Fruit fly (Drosophila melanogaster) whole organism, embryonic: ENCODE results near the gene Acp98AB.
A peak's percentile ranks its signal among the peaks of the same experiment; 100 is the strongest.

Source experiments
- B-H2 ChIP-seq: fragments of 200-800 bp; sonication (Bioruptor generic); optimal IDR thresholded peaks from 2 replicates; lab custom pipeline; 2018; ENCODE audit warnings: missing biosample characterization, mild to moderate bottlenecking, missing genetic modification characterization
- CG10321 ChIP-seq: fragments of 200-800 bp; sonication (Bioruptor generic); IDR thresholded peaks from 2 replicates; pipeline ENCODE4 v1.3.6; 2022; ENCODE audit warnings: missing biosample characterization, missing genetic modification characterization
- CG10462 ChIP-seq: fragments of 200-800 bp; sonication (Bioruptor generic); optimal IDR thresholded peaks from 2 replicates; lab custom pipeline; 2016; ENCODE audit warnings: missing biosample characterization, missing genetic modification characterization
- CG12155 ChIP-seq: fragments of 200-800 bp; sonication (Bioruptor generic); optimal IDR thresholded peaks from 3 replicates; lab custom pipeline; 2016; ENCODE audit warnings: missing biosample characterization, missing genetic modification characterization
- CG12942 ChIP-seq: fragments of 200-800 bp; sonication (Bioruptor generic); optimal IDR thresholded peaks from 3 replicates; lab custom pipeline; 2016; ENCODE audit warnings: missing biosample characterization, missing genetic modification characterization
- CG15073 ChIP-seq: fragments of 200-800 bp; sonication (Bioruptor generic); optimal IDR thresholded peaks from 2 replicates; lab custom pipeline; 2016; ENCODE audit warnings: missing biosample characterization, missing genetic modification characterization
- CG15479 ChIP-seq: fragments of 200-800 bp; sonication (Bioruptor generic); optimal IDR thresholded peaks from 3 replicates; lab custom pipeline; 2019; ENCODE audit warnings: missing biosample characterization, mild to moderate bottlenecking, missing genetic modification characterization, moderate library complexity
- CG16779 ChIP-seq: fragments of 200-800 bp; sonication (Bioruptor generic); IDR thresholded peaks from 2 replicates; pipeline ENCODE4 v1.3.6; 2022; ENCODE audit warnings: missing biosample characterization, missing genetic modification characterization
- CG17186 ChIP-seq: fragments of 200-800 bp; sonication (Bioruptor generic); optimal IDR thresholded peaks from 3 replicates; lab custom pipeline; 2017; ENCODE audit warnings: missing biosample characterization, missing genetic modification reagents, missing genetic modification characterization
- CG17568 ChIP-seq: fragments of 200-800 bp; sonication (Bioruptor generic); optimal IDR thresholded peaks from 2 replicates; lab custom pipeline; 2018; ENCODE audit warnings: missing biosample characterization, mild to moderate bottlenecking, missing genetic modification characterization, moderate library complexity
- CG18011 ChIP-seq: fragments of 200-800 bp; sonication (Bioruptor generic); optimal IDR thresholded peaks from 2 replicates; lab custom pipeline; 2017; ENCODE audit warnings: missing biosample characterization, missing genetic modification characterization, mild to moderate bottlenecking, moderate library complexity, missing genotype
- CG2678 ChIP-seq: fragments of 200-800 bp; sonication (Bioruptor generic); optimal IDR thresholded peaks from 3 replicates; lab custom pipeline; 2019; ENCODE audit warnings: missing biosample characterization, mild to moderate bottlenecking, missing genetic modification characterization, moderate library complexity
- CG2712 ChIP-seq: fragments of 200-800 bp; optimal IDR thresholded peaks from 3 replicates; lab custom pipeline; 2019; ENCODE audit warnings: missing biosample characterization, mild to moderate bottlenecking, missing genetic modification characterization, moderate library complexity
- CG32532 ChIP-seq: fragments of 200-800 bp; sonication (Bioruptor generic); IDR thresholded peaks from 2 replicates; pipeline ENCODE4 v1.3.6; 2022; ENCODE audit warnings: missing biosample characterization, missing genetic modification characterization
- CG4404 ChIP-seq: fragments of 200-800 bp; sonication (Bioruptor generic); IDR thresholded peaks from 2 replicates; pipeline ENCODE4 v1.3.6; 2022; ENCODE audit warnings: missing biosample characterization, missing genetic modification characterization
- CG7556 ChIP-seq: fragments of 200-800 bp; sonication (Bioruptor generic); optimal IDR thresholded peaks from 2 replicates; lab custom pipeline; 2017; ENCODE audit warnings: missing biosample characterization, mild to moderate bottlenecking, missing genetic modification characterization
- Camta ChIP-seq: fragments of 200-800 bp; sonication (Bioruptor generic); optimal IDR thresholded peaks from 2 replicates; lab custom pipeline; 2016; ENCODE audit warnings: missing biosample characterization, missing genetic modification characterization
- D19A ChIP-seq: fragments of 200-800 bp; optimal IDR thresholded peaks from 3 replicates; lab custom pipeline; 2019; ENCODE audit warnings: missing biosample characterization, mild to moderate bottlenecking, missing genetic modification characterization, moderate library complexity
- Dip2 ChIP-seq: fragments of 200-800 bp; sonication (Bioruptor generic); IDR thresholded peaks from 2 replicates; pipeline ENCODE4 v1.3.6; 2022; ENCODE audit warnings: missing biosample characterization, missing genetic modification characterization
- Fer2 ChIP-seq: fragments of 200-800 bp; sonication (Bioruptor generic); optimal IDR thresholded peaks from 2 replicates; lab custom pipeline; 2018; ENCODE audit warnings: missing biosample characterization, mild to moderate bottlenecking, missing genetic modification characterization, moderate library complexity
- HLH54F ChIP-seq: fragments of 200-800 bp; sonication (Bioruptor generic); optimal IDR thresholded peaks from 3 replicates; lab custom pipeline; 2016; ENCODE audit warnings: missing biosample characterization, missing genetic modification characterization
- HmgD ChIP-seq: fragments of 200-800 bp; sonication (Bioruptor generic); optimal IDR thresholded peaks from 3 replicates; lab custom pipeline; 2016; ENCODE audit warnings: missing biosample characterization, missing genetic modification characterization
- Hr51 ChIP-seq, 2 experiments: fragments of 200-800 bp; sonication (Bioruptor generic); optimal IDR thresholded peaks; 2 replicates in 1 of 2; 3 replicates in 1 of 2; lab custom pipeline; 2016 to 2018; ENCODE audit warnings: missing biosample characterization in 2 of 2, missing genetic modification characterization in 2 of 2, mild to moderate bottlenecking in 1 of 2, moderate library complexity in 1 of 2
- MBD-R2 ChIP-seq: fragments of 200-800 bp; sonication (Bioruptor generic); IDR thresholded peaks from 2 replicates; pipeline ENCODE4 v1.3.6; 2022; ENCODE audit warnings: missing biosample characterization, missing genetic modification characterization
- MESR4 ChIP-seq: fragments of 200-800 bp; sonication (Bioruptor generic); optimal IDR thresholded peaks from 2 replicates; lab custom pipeline; 2018; ENCODE audit warnings: missing biosample characterization, mild to moderate bottlenecking, missing genetic modification characterization, moderate library complexity
- Meics ChIP-seq: fragments of 200-800 bp; sonication (Bioruptor generic); optimal IDR thresholded peaks from 2 replicates; lab custom pipeline; 2017; ENCODE audit warnings: missing biosample characterization, mild to moderate bottlenecking, missing genetic modification characterization
- Scr ChIP-seq: fragments of 200-800 bp; sonication (Bioruptor generic); IDR thresholded peaks from 2 replicates; pipeline ENCODE4 v1.3.6; 2022; ENCODE audit warnings: missing biosample characterization, missing genetic modification characterization; ENCODE audit not compliant: partially characterized antibody
- Side ChIP-seq: fragments of 200-800 bp; sonication (Bioruptor generic); optimal IDR thresholded peaks from 2 replicates; lab custom pipeline; 2016; ENCODE audit warnings: missing biosample characterization, missing genetic modification characterization
- Vsx1 ChIP-seq: fragments of 200-800 bp; sonication (Bioruptor generic); optimal IDR thresholded peaks from 2 replicates; lab custom pipeline; 2017; ENCODE audit warnings: missing biosample characterization, mild to moderate bottlenecking, missing genetic modification characterization, missing genetic modification reagents
- amos ChIP-seq: fragments of 200-800 bp; sonication (Bioruptor generic); IDR thresholded peaks from 2 replicates; pipeline ENCODE4 v1.3.6; 2022; ENCODE audit warnings: missing biosample characterization, missing genetic modification characterization; ENCODE audit not compliant: partially characterized antibody
- br ChIP-seq: fragments of >200 bp; optimal IDR thresholded peaks from 2 replicates; lab custom pipeline; 2017
- cato ChIP-seq: fragments of 200-800 bp; sonication (Bioruptor generic); optimal IDR thresholded peaks from 2 replicates; lab custom pipeline; 2016; ENCODE audit warnings: missing biosample characterization, missing genetic modification characterization, borderline replicate concordance
- cg ChIP-seq: fragments of 200-800 bp; sonication (Bioruptor generic); optimal IDR thresholded peaks from 3 replicates; lab custom pipeline; 2019; ENCODE audit warnings: missing biosample characterization, mild to moderate bottlenecking, missing genetic modification characterization, moderate library complexity
- ci ChIP-seq: fragments of 200-800 bp; sonication (Bioruptor generic); IDR thresholded peaks from 3 replicates; pipeline ENCODE4 v1.3.6; 2022; ENCODE audit warnings: missing biosample characterization, missing genetic modification characterization
- disco-r ChIP-seq: fragments of 200-800 bp; sonication (Bioruptor generic); optimal IDR thresholded peaks from 2 replicates; lab custom pipeline; 2016; ENCODE audit warnings: missing biosample characterization, missing genetic modification characterization
- fd102C ChIP-seq: fragments of 200-800 bp; sonication (Bioruptor generic); optimal IDR thresholded peaks from 2 replicates; lab custom pipeline; 2018; ENCODE audit warnings: missing biosample characterization, mild to moderate bottlenecking, missing genetic modification characterization, moderate library complexity
- fru ChIP-seq: fragments of >200 bp; optimal IDR thresholded peaks from 2 replicates; lab custom pipeline; 2017
- gce ChIP-seq: fragments of 200-800 bp; sonication (Bioruptor generic); IDR thresholded peaks from 3 replicates; pipeline ENCODE4 v1.3.6; 2022; ENCODE audit warnings: missing biosample characterization, missing genetic modification characterization
- gfzf ChIP-seq: fragments of 200-800 bp; sonication (Bioruptor generic); optimal IDR thresholded peaks from 2 replicates; lab custom pipeline; 2016; ENCODE audit warnings: missing biosample characterization, mild to moderate bottlenecking, missing genetic modification characterization, moderate library complexity
- gsb-n ChIP-seq: fragments of 200-800 bp; sonication (Bioruptor generic); optimal IDR thresholded peaks from 3 replicates; lab custom pipeline; 2018; ENCODE audit warnings: missing biosample characterization, mild to moderate bottlenecking, missing genetic modification characterization
- h ChIP-seq: fragments of >200 bp; optimal IDR thresholded peaks from 2 replicates; lab custom pipeline; 2017
- mld ChIP-seq: fragments of 200-800 bp; sonication (Bioruptor generic); IDR thresholded peaks from 3 replicates; pipeline ENCODE4 v1.3.6; 2022; ENCODE audit warnings: missing biosample characterization, missing genetic modification characterization; ENCODE audit not compliant: partially characterized antibody
- nom ChIP-seq: fragments of 200-800 bp; sonication (Bioruptor generic); optimal IDR thresholded peaks from 2 replicates; lab custom pipeline; 2017; ENCODE audit warnings: missing biosample characterization, missing genetic modification characterization, mild to moderate bottlenecking, moderate library complexity, missing genetic modification reagents
- peb ChIP-seq: fragments of 200-800 bp; sonication (Bioruptor generic); IDR thresholded peaks from 2 replicates; pipeline ENCODE4 v1.3.6; 2022; ENCODE audit warnings: missing biosample characterization, missing genetic modification characterization
- pnt ChIP-seq: fragments of 200-800 bp; sonication (Bioruptor generic); optimal IDR thresholded peaks from 3 replicates; lab custom pipeline; 2016; ENCODE audit warnings: missing biosample characterization, missing genetic modification characterization
- pros ChIP-seq: fragments of 200-800 bp; sonication (Bioruptor generic); optimal IDR thresholded peaks from 3 replicates; lab custom pipeline; 2019; ENCODE audit warnings: missing biosample characterization, mild to moderate bottlenecking, missing genetic modification characterization, moderate library complexity
- sens ChIP-seq: fragments of 200-800 bp; sonication (Bioruptor generic); peaks from one replicate; lab custom pipeline; 2016; ENCODE audit warnings: missing biosample characterization, missing genetic modification characterization
- shn ChIP-seq: fragments of 200-800 bp; sonication (Bioruptor generic); optimal IDR thresholded peaks from 3 replicates; lab custom pipeline; 2016; ENCODE audit warnings: missing biosample characterization, missing genetic modification characterization
- unpg ChIP-seq: fragments of 200-800 bp; sonication (Bioruptor generic); optimal IDR thresholded peaks from 3 replicates; lab custom pipeline; 2018; ENCODE audit warnings: missing biosample characterization, mild to moderate bottlenecking, missing genetic modification characterization, moderate library complexity
- vnd ChIP-seq: fragments of 200-800 bp; sonication (Bioruptor generic); IDR thresholded peaks from 3 replicates; pipeline ENCODE4 v1.3.6; 2022; ENCODE audit warnings: missing biosample characterization, missing genetic modification characterization; ENCODE audit not compliant: partially characterized antibody
- zen ChIP-seq: fragments of 200-800 bp; sonication (Bioruptor generic); optimal IDR thresholded peaks from 3 replicates; lab custom pipeline; 2018; ENCODE audit warnings: missing biosample characterization, mild to moderate bottlenecking, missing genetic modification characterization, moderate library complexity

Gene Acp98AB

dm6 chr3R:27706581-27707181, 12.0 kb downstream of the Acp98AB start, which contains the start of the genes CROT and CG12877 (continued):
- TF ChIP-seq nom = no peak
- TF ChIP-seq mld (GFP tag; lab: Robert Waterston, UW) = no peak
- no peak for TF ChIP-seq gfzf (GFP tag; lab: Kevin White, UChicago)
- peak; percentile 84 for TF ChIP-seq CG32532
- TF ChIP-seq CG10321 (GFP tag; lab: Robert Waterston, UW) = peak; percentile 74
- peak; percentile 45 for TF ChIP-seq CG17186 (GFP tag; lab: Kevin White, UChicago)
- peak; percentile 22 for TF ChIP-seq Side
- TF ChIP-seq Hr51 (GFP tag; optimal IDR thresholded peaks at IDR 0.05; lab: Kevin White, UChicago) = peak; percentile 73 to 81
- no peak for TF ChIP-seq pros
- TF ChIP-seq sens (GFP tag; lab: Kevin White, UChicago) = peak; percentile 93
- TF ChIP-seq CG15479 = no peak
- peak; percentile 39 for TF ChIP-seq shn (GFP tag; lab: Kevin White, UChicago)
- TF ChIP-seq CG15073 = peak; percentile 14
- TF ChIP-seq CG12942 = peak; percentile 80
- TF ChIP-seq CG18011 (GFP tag; lab: Kevin White, UChicago) = peak; percentile 76
- TF ChIP-seq CG10462 (GFP tag; lab: Kevin White, UChicago) = peak; percentile 98
- TF ChIP-seq vnd = no peak
- peak; percentile 33; the same call in 1 of the 3 replicates for TF ChIP-seq gce (GFP tag; lab: Robert Waterston, UW)
- TF ChIP-seq pnt (GFP tag; lab: Kevin White, UChicago) = peak; percentile 5
- TF ChIP-seq br (lab: Kevin White, UChicago) = no peak
- peak; percentile 26 for TF ChIP-seq Camta (GFP tag; lab: Kevin White, UChicago)
- peak; percentile 85 for TF ChIP-seq CG2712 (tag; lab: Kevin White, UChicago)
- TF ChIP-seq disco-r = no peak
- TF ChIP-seq h = no peak
- no peak for TF ChIP-seq amos (GFP tag; lab: Robert Waterston, UW)
- TF ChIP-seq D19A (tag; lab: Kevin White, UChicago) = peak; percentile 63
- TF ChIP-seq unpg (GFP tag; lab: Kevin White, UChicago) = peak; percentile 78
- peak; percentile 72 for TF ChIP-seq CG2678 (tag; lab: Kevin White, UChicago)
- peak; percentile 70 for TF ChIP-seq B-H2
- peak; percentile 71 for TF ChIP-seq HLH54F (GFP tag; lab: Kevin White, UChicago)
- no peak for TF ChIP-seq fru (lab: Kevin White, UChicago)
- peak; percentile 64 for TF ChIP-seq Vsx1
- no peak for TF ChIP-seq peb
- TF ChIP-seq Dip2 (GFP tag; lab: Robert Waterston, UW) = no peak
- peak; percentile 75 for TF ChIP-seq CG4404 (GFP tag; lab: Robert Waterston, UW)
- peak; percentile 82 for TF ChIP-seq cato (GFP tag; lab: Kevin White, UChicago)
- no peak for TF ChIP-seq HmgD
- TF ChIP-seq CG7556 (GFP tag; lab: Kevin White, UChicago) = peak; percentile 72
- TF ChIP-seq gsb-n (tag; lab: Kevin White, UChicago) = peak; percentile 77
- peak; percentile 73 for TF ChIP-seq Meics (GFP tag; lab: Kevin White, UChicago)
- TF ChIP-seq zen (tag; lab: Kevin White, UChicago) = peak; percentile 72
- TF ChIP-seq fd102C (GFP tag; lab: Kevin White, UChicago) = no peak
- no peak for TF ChIP-seq MESR4
- peak; percentile 52 for TF ChIP-seq Scr (GFP tag; lab: Robert Waterston, UW)
- no peak for TF ChIP-seq CG17568 (GFP tag; lab: Kevin White, UChicago)
- TF ChIP-seq MBD-R2 = peak; percentile 86
- TF ChIP-seq CG12155 = peak; percentile 85
- TF ChIP-seq cg = no peak
- TF ChIP-seq ci (GFP tag; lab: Robert Waterston, UW) = 0 out of 3 replicates have a peak, but pooled peaks have one; percentile 52
- no peak for TF ChIP-seq CG16779 (GFP tag; lab: Robert Waterston, UW)
- TF ChIP-seq Fer2 = peak; percentile 49
